Worm (Caenorhabditis elegans): ENCODE data around the gene C16B8.2.

ce11 chrX:4007724-4008123, 41.5 kb upstream of the C16B8.2 start:
- TF ChIP-seq him-1 (tag; optimal IDR thresholded peaks at IDR 0.05) (no peak), dao-5 (tag; optimal IDR thresholded peaks at IDR 0.05) (no peak), W03F9.2 (tag; optimal IDR thresholded peaks at IDR 0.05) (no peak)

Measured in whole organism, L4/young adult.